Fruit fly (Drosophila melanogaster) whole organism, embryonic: ENCODE results near the gene CG31204.

Experiments
- Awh ChIP-seq: fragments of 200-800 bp; sonication (Bioruptor generic); IDR thresholded peaks from 2 replicates; pipeline ENCODE4, ENCODE4 v1.3.6; 2022; ENCODE audit warnings: missing biosample characterization, missing genetic modification characterization
- CG10366 ChIP-seq: fragments of 200-800 bp; sonication (Bioruptor generic); IDR thresholded peaks from 2 replicates; pipeline ENCODE4 v1.3.6; 2022; ENCODE audit warnings: missing biosample characterization, missing genetic modification characterization
- CG10565 ChIP-seq: fragments of 200-800 bp; sonication (Bioruptor generic); optimal IDR thresholded peaks from 3 replicates; lab custom pipeline; 2016; ENCODE audit warnings: missing biosample characterization, mild to moderate bottlenecking, missing genetic modification characterization
- CG11696 ChIP-seq: fragments of 200-800 bp; sonication (Bioruptor generic); IDR thresholded peaks from 2 replicates; pipeline ENCODE4 v1.3.6; 2022; ENCODE audit warnings: missing biosample characterization, missing genetic modification characterization
- CG2129 ChIP-seq: fragments of 200-800 bp; sonication (Bioruptor generic); IDR thresholded peaks from 2 replicates; pipeline ENCODE4 v1.3.6; 2022; ENCODE audit warnings: missing biosample characterization, missing genetic modification characterization; ENCODE audit not compliant: partially characterized antibody
- CG31441 ChIP-seq: fragments of 200-800 bp; sonication (Bioruptor generic); IDR thresholded peaks from 2 replicates; pipeline ENCODE4 v1.3.6; 2022; ENCODE audit warnings: missing biosample characterization, missing genetic modification characterization
- CG3281 ChIP-seq: fragments of 200-800 bp; sonication (Bioruptor generic); optimal IDR thresholded peaks from 3 replicates; lab custom pipeline; 2017; ENCODE audit warnings: missing biosample characterization, mild to moderate bottlenecking, missing genetic modification characterization
- CG33213 ChIP-seq: fragments of 200-800 bp; sonication (Bioruptor generic); optimal IDR thresholded peaks from 3 replicates; lab custom pipeline; 2016; ENCODE audit warnings: missing biosample characterization, missing genetic modification characterization
- CG3407 ChIP-seq: fragments of 200-800 bp; sonication (Bioruptor generic); optimal IDR thresholded peaks from 2 replicates; lab custom pipeline; 2018; ENCODE audit warnings: missing biosample characterization, mild to moderate bottlenecking, missing genetic modification characterization
- CG4404 ChIP-seq: fragments of 200-800 bp; sonication (Bioruptor generic); IDR thresholded peaks from 2 replicates; pipeline ENCODE4 v1.3.6; 2022; ENCODE audit warnings: missing biosample characterization, missing genetic modification characterization
- CG4854 ChIP-seq: fragments of 200-800 bp; sonication (Bioruptor generic); optimal IDR thresholded peaks from 2 replicates; lab custom pipeline; 2016; ENCODE audit warnings: missing biosample characterization, missing genetic modification characterization, inconsistent platforms
- CG7745 ChIP-seq: fragments of 200-800 bp; sonication (Bioruptor generic); optimal IDR thresholded peaks from 2 replicates; lab custom pipeline; 2018; ENCODE audit warnings: missing biosample characterization, mild to moderate bottlenecking, missing genetic modification characterization, moderate library complexity
- D ChIP-seq, 2 experiments: fragments of 200-800 bp in 1 of 2; fragments of >200 bp in 1 of 2; sonication (Bioruptor generic) in 1 of 2; optimal IDR thresholded peaks; 2 replicates in 1 of 2; 3 replicates in 1 of 2; lab custom pipeline; 2017; ENCODE audit warnings: mild to moderate bottlenecking in 1 of 2, missing biosample characterization in 1 of 2, missing genetic modification characterization in 1 of 2, missing genetic modification reagents in 1 of 2
- Dad ChIP-seq: fragments of 200-800 bp; sonication (Bioruptor generic); optimal IDR thresholded peaks from 3 replicates; lab custom pipeline; 2016; ENCODE audit warnings: missing biosample characterization, missing genetic modification characterization
- Dip3 ChIP-seq: fragments of 200-800 bp; sonication (Bioruptor generic); optimal IDR thresholded peaks from 3 replicates; lab custom pipeline; 2016; ENCODE audit warnings: missing biosample characterization, missing genetic modification characterization
- Dref ChIP-seq: fragments of 200-800 bp; sonication (Bioruptor generic); IDR thresholded peaks from 2 replicates; pipeline ENCODE4 v1.3.6; 2022; ENCODE audit warnings: missing biosample characterization, missing genetic modification characterization
- Eip74EF ChIP-seq, 2 experiments: fragments of 200-800 bp in 1 of 2; fragments of >200 bp in 1 of 2; sonication (Bioruptor generic) in 1 of 2; optimal IDR thresholded peaks; 2 replicates each; lab custom pipeline; 2017 to 2019; ENCODE audit warnings: missing biosample characterization in 2 of 2, missing genetic modification characterization in 2 of 2, mild to moderate bottlenecking in 1 of 2, moderate library complexity in 1 of 2
- Fer1 ChIP-seq: fragments of 200-800 bp; sonication (Bioruptor generic); optimal IDR thresholded peaks from 2 replicates; lab custom pipeline; 2017; ENCODE audit warnings: missing biosample characterization, mild to moderate bottlenecking, missing genetic modification characterization
- Gsc ChIP-seq: fragments of 200-800 bp; sonication (Bioruptor generic); IDR thresholded peaks from 2 replicates; pipeline ENCODE4 v1.3.6; 2022; ENCODE audit warnings: missing biosample characterization, missing genetic modification characterization
- Hr39 ChIP-seq: fragments of >200 bp; optimal IDR thresholded peaks from 2 replicates; lab custom pipeline; 2017
- Hr78 ChIP-seq, 2 experiments: fragments of 200-800 bp in 1 of 2; fragments of >200 bp in 1 of 2; sonication (Bioruptor generic) in 1 of 2; optimal IDR thresholded peaks; 2 replicates each; lab custom pipeline; 2017 to 2019; ENCODE audit warnings: missing biosample characterization in 2 of 2, missing genetic modification characterization in 2 of 2, mild to moderate bottlenecking in 1 of 2, moderate library complexity in 1 of 2
- Lpt ChIP-seq: fragments of >200 bp; optimal IDR thresholded peaks from 2 replicates; lab custom pipeline; 2018; ENCODE audit warnings: missing biosample characterization, missing genetic modification characterization
- MESR4 ChIP-seq: fragments of 200-800 bp; sonication (Bioruptor generic); optimal IDR thresholded peaks from 2 replicates; lab custom pipeline; 2018; ENCODE audit warnings: missing biosample characterization, mild to moderate bottlenecking, missing genetic modification characterization, moderate library complexity
- Pdp1 ChIP-seq, 2 experiments: fragments of 200-800 bp; sonication (Bioruptor generic); optimal IDR thresholded peaks; 3 replicates each; lab custom pipeline; 2016; ENCODE audit warnings: missing biosample characterization in 2 of 2, missing genetic modification characterization in 2 of 2, mild to moderate bottlenecking in 1 of 2, moderate library complexity in 1 of 2
- Six4 ChIP-seq: fragments of 200-800 bp; sonication (Bioruptor generic); optimal IDR thresholded peaks from 2 replicates; lab custom pipeline; 2016; ENCODE audit warnings: missing biosample characterization, missing genetic modification characterization
- Ssrp ChIP-seq: fragments of 200-800 bp; sonication (Bioruptor generic); optimal IDR thresholded peaks from 2 replicates; lab custom pipeline; 2018; ENCODE audit warnings: missing biosample characterization, mild to moderate bottlenecking, missing genetic modification characterization, moderate library complexity
- Stat92E ChIP-seq, 3 experiments: fragments of >200 bp in 2 of 3; fragments of 200-800 bp in 1 of 3; sonication (Bioruptor generic) in 1 of 3; optimal IDR thresholded peaks; 2 replicates each; lab custom pipeline; 2017 to 2019; ENCODE audit warnings: missing biosample characterization in 3 of 3, missing genetic modification characterization in 3 of 3, mild to moderate bottlenecking in 1 of 3, moderate library complexity in 1 of 3
- ab ChIP-seq: fragments of 200-800 bp; sonication (Bioruptor generic); optimal IDR thresholded peaks from 2 replicates; lab custom pipeline; 2016; ENCODE audit warnings: missing biosample characterization, missing genetic modification characterization
- aop ChIP-seq: fragments of 200-800 bp; sonication (Bioruptor generic); IDR thresholded peaks from 2 replicates; pipeline ENCODE4 v1.3.6; 2022; ENCODE audit warnings: missing biosample characterization, missing genetic modification characterization
- bab2 ChIP-seq: fragments of 200-800 bp; sonication (Bioruptor generic); optimal IDR thresholded peaks from 2 replicates; lab custom pipeline; 2016; ENCODE audit warnings: missing biosample characterization, missing genetic modification characterization
- crc ChIP-seq: fragments of 200-800 bp; sonication (Bioruptor generic); optimal IDR thresholded peaks from 2 replicates; lab custom pipeline; 2016; ENCODE audit warnings: missing biosample characterization, missing genetic modification characterization
- croc ChIP-seq: fragments of 200-800 bp; sonication (Bioruptor generic); conservative IDR thresholded peaks from 3 replicates; pipeline ENCODE4 v1.3.6; 2022; ENCODE audit warnings: missing biosample characterization, missing genetic modification characterization
- dm ChIP-seq: fragments of 200-800 bp; sonication (Bioruptor generic); optimal IDR thresholded peaks from 3 replicates; lab custom pipeline; 2016; ENCODE audit warnings: missing biosample characterization, missing genetic modification characterization
- fd102C ChIP-seq: fragments of 200-800 bp; sonication (Bioruptor generic); optimal IDR thresholded peaks from 2 replicates; lab custom pipeline; 2018; ENCODE audit warnings: missing biosample characterization, mild to moderate bottlenecking, missing genetic modification characterization, moderate library complexity
- gcm2 ChIP-seq: fragments of 200-800 bp; sonication (Bioruptor generic); optimal IDR thresholded peaks from 2 replicates; lab custom pipeline; 2016; ENCODE audit warnings: missing biosample characterization, missing genetic modification characterization
- gt ChIP-seq: fragments of 200-800 bp; sonication (Bioruptor generic); IDR thresholded peaks from 2 replicates; pipeline ENCODE4 v1.3.6; 2022; ENCODE audit warnings: missing biosample characterization, missing genetic modification characterization
- h ChIP-seq: fragments of >200 bp; optimal IDR thresholded peaks from 2 replicates; lab custom pipeline; 2017
- lab ChIP-seq: fragments of 200-800 bp; sonication (Bioruptor generic); optimal IDR thresholded peaks from 3 replicates; lab custom pipeline; 2017; ENCODE audit warnings: missing biosample characterization, missing genetic modification characterization, mild to moderate bottlenecking, moderate library complexity, missing genetic modification reagents
- nerfin-2 ChIP-seq: fragments of 200-800 bp; sonication (Bioruptor generic); IDR thresholded peaks from 2 replicates; pipeline ENCODE4 v1.3.6; 2022; ENCODE audit warnings: missing biosample characterization, missing genetic modification characterization; ENCODE audit not compliant: partially characterized antibody
- peb ChIP-seq: fragments of 200-800 bp; sonication (Bioruptor generic); IDR thresholded peaks from 2 replicates; pipeline ENCODE4 v1.3.6; 2022; ENCODE audit warnings: missing biosample characterization, missing genetic modification characterization
- pho ChIP-seq: fragments of 200-800 bp; sonication (Bioruptor generic); optimal IDR thresholded peaks from 2 replicates; lab custom pipeline; 2016; ENCODE audit warnings: missing biosample characterization, missing genetic modification characterization
- ro ChIP-seq: fragments of 200-800 bp; sonication (Bioruptor generic); IDR thresholded peaks from 2 replicates; pipeline ENCODE4 v1.3.6; 2022; ENCODE audit warnings: missing biosample characterization, missing genetic modification characterization
- salm ChIP-seq: fragments of 200-800 bp; sonication (Bioruptor generic); optimal IDR thresholded peaks from 2 replicates; lab custom pipeline; 2018; ENCODE audit warnings: missing biosample characterization, mild to moderate bottlenecking, missing genetic modification characterization
- sd ChIP-seq: fragments of 200-800 bp; sonication (Bioruptor generic); optimal IDR thresholded peaks from 3 replicates; lab custom pipeline; 2018; ENCODE audit warnings: missing biosample characterization, mild to moderate bottlenecking, missing genetic modification characterization, moderate library complexity
- slou ChIP-seq: fragments of 200-800 bp; sonication (Bioruptor generic); optimal IDR thresholded peaks from 3 replicates; lab custom pipeline; 2016; ENCODE audit warnings: missing biosample characterization, missing genetic modification characterization
- stwl ChIP-seq: fragments of 200-800 bp; sonication (Bioruptor generic); optimal IDR thresholded peaks from 3 replicates; lab custom pipeline; 2018; ENCODE audit warnings: missing biosample characterization, mild to moderate bottlenecking, missing genetic modification characterization, moderate library complexity
- tin ChIP-seq: fragments of 200-800 bp; sonication (Bioruptor generic); optimal IDR thresholded peaks from 3 replicates; lab custom pipeline; 2016; ENCODE audit warnings: missing biosample characterization, missing genetic modification characterization
- tio ChIP-seq: fragments of 200-800 bp; sonication (Bioruptor generic); optimal IDR thresholded peaks from 2 replicates; lab custom pipeline; 2017; ENCODE audit warnings: missing biosample characterization, missing genetic modification characterization, inconsistent platforms
- tup ChIP-seq: fragments of 200-800 bp; sonication (Bioruptor generic); optimal IDR thresholded peaks from 2 replicates; lab custom pipeline; 2016; ENCODE audit warnings: missing biosample characterization, mild to moderate bottlenecking, missing genetic modification characterization, moderate library complexity
- vfl ChIP-seq: fragments of 200-800 bp; sonication (Bioruptor generic); optimal IDR thresholded peaks from 2 replicates; lab custom pipeline; 2016; ENCODE audit warnings: missing biosample characterization, missing genetic modification characterization
- vnd ChIP-seq: fragments of 200-800 bp; sonication (Bioruptor generic); IDR thresholded peaks from 3 replicates; pipeline ENCODE4 v1.3.6; 2022; ENCODE audit warnings: missing biosample characterization, missing genetic modification characterization; ENCODE audit not compliant: partially characterized antibody

The CG31204 gene

dm6 chr3R:31369054-31369453 lies 24.3 kb downstream of the CG31204 start (continued):
- TF ChIP-seq CG3281 (peak; percentile 35), CG4404 (GFP tag; lab: Robert Waterston, UW) (no peak), Dad (GFP tag; lab: Kevin White, UChicago) (no peak), fd102C (GFP tag; lab: Kevin White, UChicago) (no peak), Hr39 (no peak), Hr78 (GFP tag; optimal IDR thresholded peaks at IDR 0.05; lab: Kevin White, UChicago) (no peak), gcm2 (GFP tag; lab: Kevin White, UChicago) (no peak), Six4 (no peak), CG10565 (no peak), vnd (GFP tag; lab: Robert Waterston, UW) (no peak), CG2129 (GFP tag; lab: Robert Waterston, UW) (no peak), Eip74EF (GFP tag; optimal IDR thresholded peaks at IDR 0.05; lab: Kevin White, UChicago) (peak in 1 of 2 experiments; percentile 23), crc (no peak), tin (GFP tag; lab: Kevin White, UChicago) (no peak), pho (GFP tag; lab: Kevin White, UChicago) (no peak), dm (GFP tag; lab: Kevin White, UChicago) (no peak), tup (GFP tag; lab: Kevin White, UChicago) (no peak), aop (GFP tag; lab: Robert Waterston, UW) (no peak), stwl (tag; lab: Kevin White, UChicago) (no peak), croc (GFP tag; lab: Robert Waterston, UW) (no peak), Dip3 (GFP tag; lab: Kevin White, UChicago) (no peak), Ssrp (tag; lab: Kevin White, UChicago) (no peak), gt (GFP tag; lab: Robert Waterston, UW) (no peak), CG11696 (GFP tag; lab: Robert Waterston, UW) (no peak), Dref (no peak), peb (GFP tag; lab: Robert Waterston, UW) (no peak), CG33213 (GFP tag; lab: Kevin White, UChicago) (no peak), CG31441 (GFP tag; lab: Robert Waterston, UW) (no peak), bab2 (peak; percentile 50), Fer1 (peak; percentile 43), ab (GFP tag; lab: Kevin White, UChicago) (no peak), CG7745 (tag; lab: Kevin White, UChicago) (no peak), D (optimal IDR thresholded peaks at IDR 0.05; lab: Kevin White, UChicago) (no peak), D (GFP tag; optimal IDR thresholded peaks at IDR 0.05; lab: Kevin White, UChicago) (no peak), Pdp1 (GFP tag; optimal IDR thresholded peaks at IDR 0.05; lab: Kevin White, UChicago) (no peak), Awh (GFP tag; lab: Robert Waterston, UW) (no peak), CG10366 (GFP tag; lab: Robert Waterston, UW) (no peak), Gsc (no peak), CG4854 (GFP tag; lab: Kevin White, UChicago) (no peak), slou (GFP tag; lab: Kevin White, UChicago) (no peak), salm (tag; lab: Kevin White, UChicago) (no peak), CG3407 (GFP tag; lab: Kevin White, UChicago) (no peak), Stat92E (GFP tag; optimal IDR thresholded peaks at IDR 0.05; lab: Kevin White, UChicago) (no peak), tio (GFP tag; lab: Kevin White, UChicago) (no peak), sd (no peak), h (no peak), ro (no peak), lab (peak; percentile 54), nerfin-2 (GFP tag; lab: Robert Waterston, UW) (no peak), Lpt (GFP tag; lab: Kevin White, UChicago) (no peak), vfl (GFP tag; lab: Kevin White, UChicago) (no peak), MESR4 (GFP tag; lab: Kevin White, UChicago) (no peak)
